Worm (Caenorhabditis elegans): ENCODE data around the gene srd-48.
"Not testable (repeated sequence)": the region's sequence is repeated elsewhere in the genome, so short reads cannot be mapped to it uniquely, and the experiment has no call there.

srd-48 gene

ce11 chrX:12306565-12306964 is 29.3 kb upstream of the srd-48 start, which contains the start of gene phf-32:
Gene phf-32 (plus strand): TSS chrX:12306865.
- TF ChIP-seq ceh-20 (GFP tag; IDR thresholded peaks at IDR 0.05) (no peak), daf-16 (GFP tag; optimal IDR thresholded peaks at IDR 0.05) (no peak), daf-16 (tag; optimal IDR thresholded peaks at IDR 0.05) (no peak), unc-39 (tag; optimal IDR thresholded peaks at IDR 0.05) (no peak), mxl-3 (GFP tag; optimal IDR thresholded peaks at IDR 0.05) (no peak), Y48G9A.11 (GFP tag; IDR thresholded peaks at IDR 0.05) (no peak), zip-2 (tag; optimal IDR thresholded peaks at IDR 0.05) (no peak), ztf-11 (tag; optimal IDR thresholded peaks at IDR 0.05) (no peak), gei-8 (GFP tag; optimal IDR thresholded peaks at IDR 0.05) (no peak), lin-29 (GFP tag; IDR thresholded peaks at IDR 0.05) (no peak), fos-1 (tag; optimal IDR thresholded peaks at IDR 0.05) (no peak), ZK546.5 (tag; optimal IDR thresholded peaks at IDR 0.05) (no peak), mdl-1 (tag; optimal IDR thresholded peaks at IDR 0.05) (no peak), ceh-32 (tag; optimal IDR thresholded peaks at IDR 0.05; ENCODE audit: poor library complexity) (no peak), Y105C5A.15 (GFP tag; IDR thresholded peaks at IDR 0.05) (no peak), F37D6.2 (tag; optimal IDR thresholded peaks at IDR 0.05) (no peak), attf-4 (tag; optimal IDR thresholded peaks at IDR 0.05) (no peak)

- peak; percentile 82 for TF ChIP-seq snpc-1.2 (GFP tag; IDR thresholded peaks at IDR 0.05)
- TF ChIP-seq unc-62 (GFP tag; optimal IDR thresholded peaks at IDR 0.05 in 1 of 2) = peak in 1 of 2 experiments; percentile 54
- TF ChIP-seq unc-62 (tag; optimal IDR thresholded peaks at IDR 0.05) = not testable (repeated sequence)
Measured at ce11 chrX:12308045-12308499, 27.8 kb upstream of the srd-48 start, which contains the start of gene F17A2.16. Gene F17A2.16 (plus strand): TSS chrX:12308449.

- TF ChIP-seq mxl-2 (GFP tag; conservative IDR thresholded peaks at IDR 0.05) (peak; percentile 59; the same call in 1 of the 2 replicates), madf-9 (GFP tag; conservative IDR thresholded peaks at IDR 0.05) (0 out of 2 replicates have a peak, but pooled peaks have one; percentile 5), zfp-3 (GFP tag; conservative IDR thresholded peaks at IDR 0.05) (no peak)
Measured at ce11 chrX:12313779-12314178, 22.1 kb upstream of the srd-48 start.

ce11 chrX:12314395-12314794 is 21.5 kb upstream of the srd-48 start:
- no peak for TF ChIP-seq dpl-1 (GFP tag; optimal IDR thresholded peaks at IDR 0.05)
- peak; percentile 81; the same call in 1 of the 2 replicates for TF ChIP-seq tra-1 (GFP tag; IDR thresholded peaks at IDR 0.05)
- peak in 1 of 2 experiments; percentile 79 for TF ChIP-seq unc-62 (GFP tag; optimal IDR thresholded peaks at IDR 0.05 in 1 of 2)
- TF ChIP-seq unc-62 (tag; optimal IDR thresholded peaks at IDR 0.05) = no peak

ce11 chrX:12315268-12315667 is 20.6 kb upstream of the srd-48 start, which contains the start of gene xtr-2:
Gene xtr-2 (plus strand): TSS chrX:12315568.
- no peak for TF ChIP-seq zfp-3 (GFP tag; conservative IDR thresholded peaks at IDR 0.05)
- no peak for TF ChIP-seq daf-12 (tag; optimal IDR thresholded peaks at IDR 0.05)
- no peak for TF ChIP-seq dmd-6 (GFP tag; IDR thresholded peaks at IDR 0.05)
- no peak for TF ChIP-seq unc-39 (tag; optimal IDR thresholded peaks at IDR 0.05)
- no peak for TF ChIP-seq attf-4 (tag; optimal IDR thresholded peaks at IDR 0.05)
- TF ChIP-seq spr-3 (GFP tag; optimal IDR thresholded peaks at IDR 0.05) = no peak
- TF ChIP-seq unc-62 (GFP tag; optimal IDR thresholded peaks at IDR 0.05 in 1 of 2) = no peak
- no peak for TF ChIP-seq unc-62 (tag; optimal IDR thresholded peaks at IDR 0.05)
- no peak for TF ChIP-seq mxl-2 (GFP tag; conservative IDR thresholded peaks at IDR 0.05)
- no peak for TF ChIP-seq lin-15B (tag; optimal IDR thresholded peaks at IDR 0.05)
- TF ChIP-seq zag-1 (tag; optimal IDR thresholded peaks at IDR 0.05) = no peak
- no peak for TF ChIP-seq egl-27 (tag; optimal IDR thresholded peaks at IDR 0.05)
- TF ChIP-seq daf-16 (GFP tag; optimal IDR thresholded peaks at IDR 0.05) = no peak
- no peak for TF ChIP-seq daf-16 (tag; optimal IDR thresholded peaks at IDR 0.05)
- no peak for TF ChIP-seq lim-7 (GFP tag; IDR thresholded peaks at IDR 0.05)
- TF ChIP-seq Y105C5A.15 (GFP tag; IDR thresholded peaks at IDR 0.05) = no peak
- TF ChIP-seq nhr-10 (tag; optimal IDR thresholded peaks at IDR 0.05) = no peak
